Worm (Caenorhabditis elegans) whole organism, L2 larva: ENCODE measurements around the gene M04B2.4.

Experiments
- C34F6.9 ChIP-seq: fragments of 150-350 bp; optimal IDR thresholded peaks from 2 replicates; lab custom pipeline; 2014; ENCODE audit warnings: missing biosample characterization, missing genetic modification characterization
- R02D3.7 ChIP-seq: fragments of 150-350 bp; optimal IDR thresholded peaks from 2 replicates; lab custom pipeline; 2014; ENCODE audit warnings: missing biosample characterization, missing genetic modification characterization
- Y55F3AM.14 ChIP-seq: fragments of 200-800 bp; sonication (Bioruptor generic); optimal IDR thresholded peaks from 2 replicates; lab custom pipeline; 2018; ENCODE audit warnings: mild to moderate bottlenecking, missing genetic modification characterization, missing compliant biosample characterization
- ZK546.5 ChIP-seq: sonication (generic microtip); optimal IDR thresholded peaks from 2 replicates; lab custom pipeline; 2017; ENCODE audit warnings: missing biosample characterization, missing genetic modification characterization
- ama-1 ChIP-seq: fragments of 150-350 bp; optimal IDR thresholded peaks from 2 replicates; lab custom pipeline; 2018; ENCODE audit warnings: inconsistent platforms
- ceh-16 ChIP-seq: fragments of 150-350 bp; optimal IDR thresholded peaks from 2 replicates; lab custom pipeline; 2014; ENCODE audit warnings: missing biosample characterization, missing genetic modification characterization
- ceh-82 ChIP-seq: fragments of 150-350 bp; optimal IDR thresholded peaks from 2 replicates; lab custom pipeline; 2014; ENCODE audit warnings: missing biosample characterization, missing genetic modification characterization
- crh-2 ChIP-seq: sonication (generic microtip); optimal IDR thresholded peaks from 2 replicates; lab custom pipeline; 2017; ENCODE audit warnings: missing biosample characterization, missing genetic modification characterization
- dmd-4 ChIP-seq: sonication (generic microtip); optimal IDR thresholded peaks from 2 replicates; lab custom pipeline; 2017; ENCODE audit warnings: missing biosample characterization, missing genetic modification characterization
- egl-27 ChIP-seq: sonication (generic microtip); optimal IDR thresholded peaks from 3 replicates; lab custom pipeline; 2017; ENCODE audit warnings: missing biosample characterization, missing genetic modification reagents, missing genetic modification characterization
- elt-1 ChIP-seq: fragments of 150-350 bp; optimal IDR thresholded peaks from 2 replicates; lab custom pipeline; 2014; ENCODE audit warnings: missing biosample characterization, missing genetic modification characterization
- elt-3 ChIP-seq: sonication (generic microtip); optimal IDR thresholded peaks from 2 replicates; lab custom pipeline; 2017; ENCODE audit warnings: missing biosample characterization, missing genetic modification characterization
- fos-1 ChIP-seq: fragments of 150-350 bp; optimal IDR thresholded peaks from 2 replicates; lab custom pipeline; 2014; ENCODE audit warnings: missing biosample characterization, missing genetic modification characterization
- gmeb-1 ChIP-seq: fragments of 150-350 bp; optimal IDR thresholded peaks from 2 replicates; lab custom pipeline; 2014; ENCODE audit warnings: missing biosample characterization, missing genetic modification characterization
- lin-11 ChIP-seq: fragments of 150-350 bp; sonication (generic microtip); optimal IDR thresholded peaks from 2 replicates; lab custom pipeline; 2014; ENCODE audit warnings: missing biosample characterization, missing genetic modification characterization, inconsistent platforms, mixed read lengths
- lin-13 ChIP-seq: fragments of 150-350 bp; optimal IDR thresholded peaks from 2 replicates; lab custom pipeline; 2014; ENCODE audit warnings: missing biosample characterization, missing genetic modification reagents, missing genetic modification characterization
- lin-39 ChIP-seq: fragments of 150-350 bp; optimal IDR thresholded peaks from 2 replicates; lab custom pipeline; 2014; ENCODE audit warnings: missing biosample characterization, missing genetic modification reagents, missing genetic modification characterization
- lsy-2 ChIP-seq, 2 experiments: fragments of 150-350 bp in 1 of 2; sonication (generic microtip) in 1 of 2; optimal IDR thresholded peaks; 2 replicates each; lab custom pipeline; 2014 to 2017; ENCODE audit warnings: missing biosample characterization in 2 of 2, missing genetic modification characterization in 2 of 2
- mab-5 ChIP-seq: fragments of 150-350 bp; optimal IDR thresholded peaks from 2 replicates; lab custom pipeline; 2014; ENCODE audit warnings: missing biosample characterization, missing genetic modification characterization
- mbf-1 ChIP-seq: sonication (generic microtip); optimal IDR thresholded peaks from 2 replicates; lab custom pipeline; 2017; ENCODE audit warnings: missing biosample characterization, missing genetic modification characterization
- mdl-1 ChIP-seq, 2 experiments: fragments of 150-350 bp in 1 of 2; sonication (generic microtip) in 1 of 2; optimal IDR thresholded peaks; 2 replicates each; lab custom pipeline; 2017; ENCODE audit warnings: missing biosample characterization in 2 of 2, missing genetic modification characterization in 2 of 2
- nhr-10 ChIP-seq: sonication (generic microtip); optimal IDR thresholded peaks from 2 replicates; lab custom pipeline; 2017; ENCODE audit warnings: missing biosample characterization, missing genetic modification characterization
- nhr-11 ChIP-seq: fragments of 150-350 bp; optimal IDR thresholded peaks from 2 replicates; lab custom pipeline; 2014; ENCODE audit warnings: missing biosample characterization, missing genetic modification characterization
- nhr-12 ChIP-seq: fragments of 150-350 bp; optimal IDR thresholded peaks from 2 replicates; lab custom pipeline; 2014; ENCODE audit warnings: missing biosample characterization, missing genetic modification characterization
- nhr-129 ChIP-seq: fragments of 150-350 bp; optimal IDR thresholded peaks from 2 replicates; lab custom pipeline; 2014; ENCODE audit warnings: missing biosample characterization, missing genetic modification characterization
- nhr-21 ChIP-seq: fragments of 150-350 bp; optimal IDR thresholded peaks from 2 replicates; lab custom pipeline; 2014; ENCODE audit warnings: missing biosample characterization, missing genetic modification characterization
- nhr-23 ChIP-seq: fragments of 150-350 bp; optimal IDR thresholded peaks from 2 replicates; lab custom pipeline; 2014; ENCODE audit warnings: missing biosample characterization, missing genetic modification reagents, missing genetic modification characterization
- nhr-237 ChIP-seq: fragments of 150-350 bp; optimal IDR thresholded peaks from 2 replicates; lab custom pipeline; 2014; ENCODE audit warnings: missing biosample characterization, missing genetic modification characterization
- nhr-25 ChIP-seq: fragments of 150-350 bp; sonication (generic microtip); optimal IDR thresholded peaks from 3 replicates; lab custom pipeline; 2014; ENCODE audit warnings: missing biosample characterization, missing genetic modification characterization
- nhr-77 ChIP-seq: fragments of 150-350 bp; optimal IDR thresholded peaks from 2 replicates; lab custom pipeline; 2014; ENCODE audit warnings: missing biosample characterization, missing genetic modification characterization
- peb-1 ChIP-seq: fragments of 150-350 bp; optimal IDR thresholded peaks from 2 replicates; lab custom pipeline; 2014; ENCODE audit warnings: missing biosample characterization, missing genetic modification characterization
- sem-4 ChIP-seq: fragments of 150-350 bp; optimal IDR thresholded peaks from 2 replicates; lab custom pipeline; 2014; ENCODE audit warnings: missing biosample characterization, missing genetic modification reagents, missing genetic modification characterization
- skn-1 ChIP-seq: sonication (generic microtip); optimal IDR thresholded peaks from 2 replicates; lab custom pipeline; 2017; ENCODE audit warnings: missing biosample characterization, missing genetic modification characterization
- sma-3 ChIP-seq: sonication (generic microtip); optimal IDR thresholded peaks from 2 replicates; lab custom pipeline; 2016; ENCODE audit warnings: missing genetic modification reagents, missing genetic modification characterization, missing compliant biosample characterization
- sma-9 ChIP-seq, 2 experiments: fragments of 150-350 bp in 1 of 2; sonication (generic microtip) in 1 of 2; optimal IDR thresholded peaks; 2 replicates each; lab custom pipeline; 2014 to 2016; ENCODE audit warnings: missing genetic modification characterization in 2 of 2, mild to moderate bottlenecking in 1 of 2, missing biosample characterization in 1 of 2, missing compliant biosample characterization in 1 of 2, missing genetic modification reagents in 1 of 2, moderate library complexity in 1 of 2
- snpc-4 ChIP-seq: fragments of 150-350 bp; optimal IDR thresholded peaks from 2 replicates; lab custom pipeline; 2014; ENCODE audit warnings: missing biosample characterization, missing genetic modification characterization
- unc-39 ChIP-seq: fragments of 150-350 bp; optimal IDR thresholded peaks from 2 replicates; lab custom pipeline; 2014; ENCODE audit warnings: missing biosample characterization, missing genetic modification characterization
- unc-55 ChIP-seq: fragments of 150-350 bp; sonication (generic microtip); optimal IDR thresholded peaks from 3 replicates; lab custom pipeline; 2014; ENCODE audit warnings: missing biosample characterization, missing genetic modification reagents, missing genetic modification characterization
- unc-62 ChIP-seq: fragments of 150-350 bp; optimal IDR thresholded peaks from 2 replicates; lab custom pipeline; 2014; ENCODE audit warnings: missing biosample characterization, missing genetic modification reagents, missing genetic modification characterization
- zag-1 ChIP-seq: fragments of 150-350 bp; optimal IDR thresholded peaks from 2 replicates; lab custom pipeline; 2014; ENCODE audit warnings: missing biosample characterization, missing genetic modification characterization
- ztf-1 ChIP-seq: fragments of 200-800 bp; sonication (Bioruptor generic); conservative IDR thresholded peaks from 2 replicates; pipeline ENCODE4 v1.3.6; 2022; ENCODE audit warnings: missing genetic modification characterization, missing compliant biosample characterization
- ztf-11 ChIP-seq: sonication (generic microtip); optimal IDR thresholded peaks from 2 replicates; lab custom pipeline; 2017; ENCODE audit warnings: missing biosample characterization, missing genetic modification characterization
- ztf-4 ChIP-seq: fragments of 150-350 bp; optimal IDR thresholded peaks from 2 replicates; lab custom pipeline; 2014; ENCODE audit warnings: missing biosample characterization, missing genetic modification characterization

The M04B2.4 gene

ce11 chrIV:11520960-11521359 is at the start of gene M04B2.4, which contains the start of gene gfl-1:
Gene M04B2.4, minus strand, starts transcription at chrIV:11521031.
Gene gfl-1, plus strand, starts transcription at chrIV:11521290.
- no peak for TF ChIP-seq nhr-25
- TF ChIP-seq fos-1 (tag; lab: Kevin White, UChicago): no peak
- TF ChIP-seq nhr-11 (tag; lab: Kevin White, UChicago): no peak
- TF ChIP-seq lsy-2 (tag; optimal IDR thresholded peaks at IDR 0.05; lab: Kevin White, UChicago): peak in 1 of 2 experiments; percentile 67
- no peak for TF ChIP-seq zag-1 (tag; lab: Kevin White, UChicago)
- TF ChIP-seq ZK546.5 (tag; lab: Kevin White, UChicago): no peak
- TF ChIP-seq nhr-129 (tag; lab: Kevin White, UChicago): peak; percentile 6
- no peak for TF ChIP-seq unc-39 (tag; lab: Kevin White, UChicago)
- TF ChIP-seq elt-1: no peak
- TF ChIP-seq nhr-237 (tag; lab: Kevin White, UChicago): no peak
- TF ChIP-seq dmd-4 (tag; lab: Kevin White, UChicago): no peak
- TF ChIP-seq crh-2 (tag; lab: Kevin White, UChicago): peak; percentile 50
- peak; percentile 74 for TF ChIP-seq C34F6.9
- no peak for TF ChIP-seq mbf-1
- peak; percentile 3 for TF ChIP-seq sma-3
- no peak for TF ChIP-seq nhr-77 (tag; lab: Kevin White, UChicago)
- no peak for TF ChIP-seq elt-3
- no peak for TF ChIP-seq mab-5 (tag; lab: Kevin White, UChicago)
- TF ChIP-seq ceh-16: no peak
- peak; percentile 26 for TF ChIP-seq lin-13 (GFP tag; lab: Kevin White, UChicago)
- peak; percentile 0 for TF ChIP-seq sma-9 (GFP tag; optimal IDR thresholded peaks at IDR 0.05; lab: Kevin White, UChicago)
- TF ChIP-seq sma-9 (tag; optimal IDR thresholded peaks at IDR 0.05; lab: Kevin White, UChicago): no peak
- peak; percentile 91 for TF ChIP-seq R02D3.7 (tag; lab: Kevin White, UChicago)
- no peak for TF ChIP-seq snpc-4 (tag; lab: Kevin White, UChicago)
- TF ChIP-seq ceh-82 (tag; lab: Kevin White, UChicago): no peak
- no peak for TF ChIP-seq ztf-4 (tag; lab: Kevin White, UChicago)
- no peak for TF ChIP-seq lin-11 (tag; lab: Kevin White, UChicago)
- no peak for TF ChIP-seq mdl-1 (tag; optimal IDR thresholded peaks at IDR 0.05; lab: Kevin White, UChicago)
- TF ChIP-seq egl-27: no peak
- TF ChIP-seq gmeb-1 (tag; lab: Kevin White, UChicago): peak; percentile 59
- no peak for TF ChIP-seq ama-1
- no peak for TF ChIP-seq nhr-10 (tag; lab: Kevin White, UChicago)
- TF ChIP-seq unc-62 (GFP tag; lab: Kevin White, UChicago): no peak
- no peak for TF ChIP-seq skn-1
- TF ChIP-seq unc-55 (GFP tag; lab: Kevin White, UChicago): peak; percentile 61
- TF ChIP-seq, all 48 proteins: peak for 10

DNA sequence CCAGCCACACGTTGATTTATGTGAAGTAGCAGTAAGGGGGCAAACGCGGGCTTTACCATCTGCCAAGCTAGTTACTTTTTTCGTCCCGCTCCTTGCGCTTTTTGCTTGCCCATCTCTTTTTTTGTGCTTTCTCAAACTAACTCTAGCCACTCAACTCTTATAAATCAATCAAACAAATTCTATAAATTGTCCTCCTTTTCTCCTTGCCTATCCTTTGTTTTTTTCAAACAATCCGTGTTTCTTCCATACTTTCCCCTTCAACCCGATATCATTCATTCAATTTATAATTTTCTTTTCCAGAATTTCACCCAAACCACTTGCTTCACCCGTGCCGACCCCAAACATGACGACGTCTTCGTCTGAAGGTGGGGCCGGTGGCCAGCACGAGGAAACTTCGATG is 49.4 kb upstream of the M04B2.4 start, which contains the start of gene srgp-1:
Gene srgp-1, plus strand, starts transcription at position 301 of the 400 bp plus-strand sequence.
- TF ChIP-seq Y55F3AM.14 (GFP tag; lab: Kevin White, UChicago) (no peak), sma-3 (no peak), unc-39 (tag; lab: Kevin White, UChicago) (no peak), mdl-1 (tag; optimal IDR thresholded peaks at IDR 0.05; lab: Kevin White, UChicago) (no peak), ztf-1 (GFP tag; lab: Robert Waterston, UW) (no peak), nhr-12 (no peak), nhr-23 (no peak), peb-1 (no peak), ztf-11 (tag; lab: Kevin White, UChicago) (no peak), nhr-237 (tag; lab: Kevin White, UChicago) (no peak), ZK546.5 (tag; lab: Kevin White, UChicago) (no peak), nhr-129 (tag; lab: Kevin White, UChicago) (no peak)

ce11 chrIV:11569795-11570194 is 49.0 kb upstream of the M04B2.4 start:
- TF ChIP-seq ceh-82 (tag; lab: Kevin White, UChicago) (no peak), unc-55 (GFP tag; lab: Kevin White, UChicago) (no peak), snpc-4 (tag; lab: Kevin White, UChicago) (no peak), gmeb-1 (tag; lab: Kevin White, UChicago) (no peak), elt-1 (no peak), nhr-77 (tag; lab: Kevin White, UChicago) (no peak), R02D3.7 (tag; lab: Kevin White, UChicago) (no peak), sma-3 (no peak), lin-39 (no peak), sem-4 (no peak), fos-1 (tag; lab: Kevin White, UChicago) (no peak), lin-11 (tag; lab: Kevin White, UChicago) (no peak), nhr-21 (tag; lab: Kevin White, UChicago) (no peak), Y55F3AM.14 (GFP tag; lab: Kevin White, UChicago) (no peak), lin-13 (GFP tag; lab: Kevin White, UChicago) (no peak)
